Fruit fly (Drosophila melanogaster): Measurements from ENCODE around the gene pelo.

The pelo gene

dm6 chr2L:9685184-9685583 is 15.4 kb upstream of the pelo start:
- TF ChIP-seq EcR (GFP tag; optimal IDR thresholded peaks at IDR 0.05): no peak
- TF ChIP-seq usp (GFP tag; optimal IDR thresholded peaks at IDR 0.05): no peak
- TF ChIP-seq CG8478 (optimal IDR thresholded peaks at IDR 0.05): no peak
- TF ChIP-seq psq (optimal IDR thresholded peaks at IDR 0.05): no peak
- TF ChIP-seq pan (optimal IDR thresholded peaks at IDR 0.05): no peak
- no peak for TF ChIP-seq Dll (optimal IDR thresholded peaks at IDR 0.05)

dm6 chr2L:9685993-9686392 is 14.6 kb upstream of the pelo start:
- no peak for TF ChIP-seq pan (optimal IDR thresholded peaks at IDR 0.05)
- no peak for TF ChIP-seq Dll (optimal IDR thresholded peaks at IDR 0.05)
- TF ChIP-seq EcR (GFP tag; optimal IDR thresholded peaks at IDR 0.05): no peak
- TF ChIP-seq CG8478 (optimal IDR thresholded peaks at IDR 0.05): no peak
- TF ChIP-seq psq (optimal IDR thresholded peaks at IDR 0.05): no peak
- no peak for TF ChIP-seq usp (GFP tag; optimal IDR thresholded peaks at IDR 0.05)

- TF ChIP-seq Dll (optimal IDR thresholded peaks at IDR 0.05) (no peak), CG8478 (optimal IDR thresholded peaks at IDR 0.05) (no peak), psq (optimal IDR thresholded peaks at IDR 0.05) (no peak), pan (optimal IDR thresholded peaks at IDR 0.05) (no peak), usp (GFP tag; optimal IDR thresholded peaks at IDR 0.05) (no peak), EcR (GFP tag; optimal IDR thresholded peaks at IDR 0.05) (no peak)
Measured at dm6 chr2L:9690550-9691197, 9.9 kb upstream of the pelo start.

dm6 chr2L:9691230-9691629 is 9.4 kb upstream of the pelo start:
- no peak for TF ChIP-seq pan (optimal IDR thresholded peaks at IDR 0.05)
- no peak for TF ChIP-seq Dll (optimal IDR thresholded peaks at IDR 0.05)
- TF ChIP-seq EcR (GFP tag; optimal IDR thresholded peaks at IDR 0.05): no peak
- TF ChIP-seq CG8478 (optimal IDR thresholded peaks at IDR 0.05): no peak
- no peak for TF ChIP-seq usp (GFP tag; optimal IDR thresholded peaks at IDR 0.05)
- no peak for TF ChIP-seq psq (optimal IDR thresholded peaks at IDR 0.05)

dm6 chr2L:9692364-9693348 is 8.0 kb upstream of the pelo start:
- TF ChIP-seq usp (GFP tag; optimal IDR thresholded peaks at IDR 0.05) (no peak), EcR (GFP tag; optimal IDR thresholded peaks at IDR 0.05) (no peak), psq (optimal IDR thresholded peaks at IDR 0.05) (no peak), pan (optimal IDR thresholded peaks at IDR 0.05) (no peak), CG8478 (optimal IDR thresholded peaks at IDR 0.05) (no peak), Dll (optimal IDR thresholded peaks at IDR 0.05) (no peak)

dm6 chr2L:9693924-9694610 is 6.5 kb upstream of the pelo start:
- no peak for TF ChIP-seq psq (optimal IDR thresholded peaks at IDR 0.05)
- no peak for TF ChIP-seq Dll (optimal IDR thresholded peaks at IDR 0.05)
- no peak for TF ChIP-seq EcR (GFP tag; optimal IDR thresholded peaks at IDR 0.05)
- TF ChIP-seq pan (optimal IDR thresholded peaks at IDR 0.05): no peak
- TF ChIP-seq CG8478 (optimal IDR thresholded peaks at IDR 0.05): no peak
- TF ChIP-seq usp (GFP tag; optimal IDR thresholded peaks at IDR 0.05): no peak

dm6 chr2L:9695723-9696122 is 4.9 kb upstream of the pelo start:
- TF ChIP-seq psq (optimal IDR thresholded peaks at IDR 0.05) (no peak), CG8478 (optimal IDR thresholded peaks at IDR 0.05) (no peak), usp (GFP tag; optimal IDR thresholded peaks at IDR 0.05) (no peak), pan (optimal IDR thresholded peaks at IDR 0.05) (no peak)

- TF ChIP-seq CG8478 (optimal IDR thresholded peaks at IDR 0.05): no peak
- TF ChIP-seq Dll (optimal IDR thresholded peaks at IDR 0.05): no peak
- no peak for TF ChIP-seq psq (optimal IDR thresholded peaks at IDR 0.05)
- TF ChIP-seq EcR (GFP tag; optimal IDR thresholded peaks at IDR 0.05): no peak
- TF ChIP-seq usp (GFP tag; optimal IDR thresholded peaks at IDR 0.05): no peak
- no peak for TF ChIP-seq pan (optimal IDR thresholded peaks at IDR 0.05)
Measured at dm6 chr2L:9697561-9697960, 3.0 kb upstream of the pelo start.

dm6 chr2L:9698092-9698922 is 2.3 kb upstream of the pelo start:
- TF ChIP-seq usp (GFP tag; optimal IDR thresholded peaks at IDR 0.05) (no peak), EcR (GFP tag; optimal IDR thresholded peaks at IDR 0.05) (no peak), pan (optimal IDR thresholded peaks at IDR 0.05) (no peak), psq (optimal IDR thresholded peaks at IDR 0.05) (no peak), CG8478 (optimal IDR thresholded peaks at IDR 0.05) (peak; percentile 60), Dll (optimal IDR thresholded peaks at IDR 0.05) (no peak)

- TF ChIP-seq EcR (GFP tag; optimal IDR thresholded peaks at IDR 0.05): no peak
- TF ChIP-seq psq (optimal IDR thresholded peaks at IDR 0.05): no peak
- no peak for TF ChIP-seq Dll (optimal IDR thresholded peaks at IDR 0.05)
- no peak for TF ChIP-seq CG8478 (optimal IDR thresholded peaks at IDR 0.05)
- TF ChIP-seq pan (optimal IDR thresholded peaks at IDR 0.05): no peak
- no peak for TF ChIP-seq usp (GFP tag; optimal IDR thresholded peaks at IDR 0.05)
Measured at dm6 chr2L:9698923-9699493, 1.6 kb upstream of the pelo start, which contains the start of gene Pka-C1. Gene Pka-C1 (minus strand): TSS chr2L:9699297.
